Fruit fly (Drosophila melanogaster) whole organism, embryonic: ENCODE results near the gene CG7806.

Experiments used
- Ada2b ChIP-seq: fragments of 200-800 bp; sonication (Bioruptor generic); IDR thresholded peaks from 2 replicates; pipeline ENCODE4 v1.3.6; 2022; ENCODE audit warnings: missing biosample characterization, missing genetic modification characterization
- CG10209 ChIP-seq: fragments of 200-800 bp; sonication (Bioruptor generic); optimal IDR thresholded peaks from 3 replicates; lab custom pipeline; 2017; ENCODE audit warnings: missing biosample characterization, mild to moderate bottlenecking, missing genetic modification characterization, missing genetic modification reagents
- CG11696 ChIP-seq: fragments of 200-800 bp; sonication (Bioruptor generic); IDR thresholded peaks from 2 replicates; pipeline ENCODE4 v1.3.6; 2022; ENCODE audit warnings: missing biosample characterization, missing genetic modification characterization
- CG11723 ChIP-seq: fragments of 200-800 bp; sonication (Bioruptor generic); optimal IDR thresholded peaks from 2 replicates; lab custom pipeline; 2017; ENCODE audit warnings: missing biosample characterization, mild to moderate bottlenecking, missing genetic modification characterization
- CG12744 ChIP-seq: fragments of 200-800 bp; sonication (Bioruptor generic); optimal IDR thresholded peaks from 2 replicates; lab custom pipeline; 2016; ENCODE audit warnings: missing biosample characterization, missing genetic modification characterization
- CG12942 ChIP-seq: fragments of 200-800 bp; sonication (Bioruptor generic); optimal IDR thresholded peaks from 3 replicates; lab custom pipeline; 2016; ENCODE audit warnings: missing biosample characterization, missing genetic modification characterization
- CG14710 ChIP-seq: fragments of 200-800 bp; sonication (Bioruptor generic); optimal IDR thresholded peaks from 3 replicates; lab custom pipeline; 2019; ENCODE audit warnings: missing biosample characterization, mild to moderate bottlenecking, missing genetic modification characterization, moderate library complexity
- CG15269 ChIP-seq: fragments of 200-800 bp; sonication (Bioruptor generic); optimal IDR thresholded peaks from 2 replicates; lab custom pipeline; 2018; ENCODE audit warnings: missing biosample characterization, mild to moderate bottlenecking, missing genetic modification characterization, moderate library complexity
- CG17612 ChIP-seq: fragments of 200-800 bp; sonication (Bioruptor generic); IDR thresholded peaks from 2 replicates; pipeline ENCODE4 v1.3.6; 2022; ENCODE audit warnings: missing biosample characterization, missing genetic modification characterization
- CG18599 ChIP-seq: fragments of 200-800 bp; sonication (Bioruptor generic); optimal IDR thresholded peaks from 3 replicates; lab custom pipeline; 2017; ENCODE audit warnings: missing biosample characterization, missing genetic modification characterization, mild to moderate bottlenecking, moderate library complexity, missing genetic modification reagents
- CG2116 ChIP-seq: fragments of 200-800 bp; sonication (Bioruptor generic); optimal IDR thresholded peaks from 3 replicates; lab custom pipeline; 2018; ENCODE audit warnings: missing biosample characterization, mild to moderate bottlenecking, missing genetic modification characterization
- CG2678 ChIP-seq: fragments of 200-800 bp; sonication (Bioruptor generic); optimal IDR thresholded peaks from 3 replicates; lab custom pipeline; 2019; ENCODE audit warnings: missing biosample characterization, mild to moderate bottlenecking, missing genetic modification characterization, moderate library complexity
- CG2712 ChIP-seq: fragments of 200-800 bp; optimal IDR thresholded peaks from 3 replicates; lab custom pipeline; 2019; ENCODE audit warnings: missing biosample characterization, mild to moderate bottlenecking, missing genetic modification characterization, moderate library complexity
- CG7786 ChIP-seq: fragments of 200-800 bp; sonication (Bioruptor generic); optimal IDR thresholded peaks from 2 replicates; lab custom pipeline; 2016; ENCODE audit warnings: missing biosample characterization, missing genetic modification characterization
- CG7987 ChIP-seq: fragments of 200-800 bp; sonication (Bioruptor generic); optimal IDR thresholded peaks from 2 replicates; lab custom pipeline; 2018; ENCODE audit warnings: missing biosample characterization, mild to moderate bottlenecking, missing genetic modification characterization, moderate library complexity
- CG9797 ChIP-seq: fragments of 200-800 bp; sonication (Bioruptor generic); optimal IDR thresholded peaks from 3 replicates; lab custom pipeline; 2018; ENCODE audit warnings: missing biosample characterization, mild to moderate bottlenecking, missing genetic modification characterization
- Camta ChIP-seq: fragments of 200-800 bp; sonication (Bioruptor generic); optimal IDR thresholded peaks from 2 replicates; lab custom pipeline; 2016; ENCODE audit warnings: missing biosample characterization, missing genetic modification characterization
- Dfd ChIP-seq, 2 experiments: fragments of >200 bp; optimal IDR thresholded peaks; 2 replicates each; lab custom pipeline; 2017; ENCODE audit warnings: missing biosample characterization in 2 of 2, missing genetic modification characterization in 2 of 2
- Gsc ChIP-seq: fragments of 200-800 bp; sonication (Bioruptor generic); IDR thresholded peaks from 2 replicates; pipeline ENCODE4 v1.3.6; 2022; ENCODE audit warnings: missing biosample characterization, missing genetic modification characterization
- Hey ChIP-seq: fragments of 200-800 bp; sonication (Bioruptor generic); optimal IDR thresholded peaks from 3 replicates; lab custom pipeline; 2018; ENCODE audit warnings: missing biosample characterization, mild to moderate bottlenecking, missing genetic modification characterization
- HmgZ ChIP-seq: fragments of 200-800 bp; sonication (Bioruptor generic); optimal IDR thresholded peaks from 2 replicates; lab custom pipeline; 2018; ENCODE audit warnings: missing biosample characterization, mild to moderate bottlenecking, missing genetic modification characterization
- Hr78 ChIP-seq, 2 experiments: fragments of 200-800 bp in 1 of 2; fragments of >200 bp in 1 of 2; sonication (Bioruptor generic) in 1 of 2; optimal IDR thresholded peaks; 2 replicates each; lab custom pipeline; 2017 to 2019; ENCODE audit warnings: missing biosample characterization in 2 of 2, missing genetic modification characterization in 2 of 2, mild to moderate bottlenecking in 1 of 2, moderate library complexity in 1 of 2
- Jarid2 ChIP-seq: fragments of 200-800 bp; sonication (Bioruptor generic); optimal IDR thresholded peaks from 3 replicates; lab custom pipeline; 2017; ENCODE audit warnings: mild to moderate bottlenecking, missing biosample characterization, missing genetic modification reagents, missing genetic modification characterization
- Oaz ChIP-seq: fragments of 200-800 bp; sonication (Bioruptor generic); IDR thresholded peaks from 2 replicates; pipeline ENCODE4 v1.3.6; 2022; ENCODE audit warnings: missing biosample characterization, missing genetic modification characterization
- Tbp ChIP-seq: fragments of >200 bp; optimal IDR thresholded peaks from 2 replicates; lab custom pipeline; 2018; ENCODE audit warnings: missing biosample characterization, missing genetic modification characterization
- YL-1 ChIP-seq: fragments of 200-800 bp; sonication (Bioruptor generic); optimal IDR thresholded peaks from 3 replicates; lab custom pipeline; 2017; ENCODE audit warnings: missing biosample characterization, mild to moderate bottlenecking, missing genetic modification characterization
- al ChIP-seq: fragments of 200-800 bp; sonication (Bioruptor generic); IDR thresholded peaks from 2 replicates; pipeline ENCODE4 v1.3.6; 2022; ENCODE audit warnings: missing biosample characterization, missing genetic modification characterization
- bbx ChIP-seq: fragments of 200-800 bp; sonication (Bioruptor generic); IDR thresholded peaks from 2 replicates; pipeline ENCODE4 v1.3.6; 2022; ENCODE audit warnings: missing biosample characterization, missing genetic modification characterization; ENCODE audit not compliant: partially characterized antibody
- croc ChIP-seq: fragments of 200-800 bp; sonication (Bioruptor generic); conservative IDR thresholded peaks from 3 replicates; pipeline ENCODE4 v1.3.6; 2022; ENCODE audit warnings: missing biosample characterization, missing genetic modification characterization
- crp ChIP-seq, 2 experiments: fragments of 200-800 bp; sonication (Bioruptor generic); optimal IDR thresholded peaks; 2 replicates in 1 of 2; 3 replicates in 1 of 2; lab custom pipeline; 2017; ENCODE audit warnings: missing biosample characterization in 2 of 2, missing genetic modification characterization in 2 of 2, mild to moderate bottlenecking in 1 of 2, moderate library complexity in 1 of 2
- exex ChIP-seq: fragments of 200-800 bp; sonication (Bioruptor generic); optimal IDR thresholded peaks from 4 replicates; lab custom pipeline; 2018; ENCODE audit warnings: missing biosample characterization, mild to moderate bottlenecking, missing genetic modification characterization, moderate library complexity
- gcm ChIP-seq: fragments of 200-800 bp; sonication (Bioruptor generic); optimal IDR thresholded peaks from 2 replicates; lab custom pipeline; 2019; ENCODE audit warnings: missing biosample characterization, mild to moderate bottlenecking, missing genetic modification characterization, moderate library complexity
- gsb-n ChIP-seq: fragments of 200-800 bp; sonication (Bioruptor generic); optimal IDR thresholded peaks from 3 replicates; lab custom pipeline; 2018; ENCODE audit warnings: missing biosample characterization, mild to moderate bottlenecking, missing genetic modification characterization
- insv ChIP-seq, 2 experiments: fragments of 200-800 bp; sonication (Bioruptor generic); optimal IDR thresholded peaks; 3 replicates each; lab custom pipeline; 2016 to 2018; ENCODE audit warnings: missing biosample characterization in 2 of 2, missing genetic modification characterization in 2 of 2
- inv ChIP-seq: fragments of 200-800 bp; sonication (Bioruptor generic); IDR thresholded peaks from 2 replicates; pipeline ENCODE4 v1.3.6; 2022; ENCODE audit warnings: missing biosample characterization, missing genetic modification characterization; ENCODE audit not compliant: partially characterized antibody
- kah ChIP-seq: fragments of 200-800 bp; sonication (Bioruptor generic); optimal IDR thresholded peaks from 2 replicates; lab custom pipeline; 2018; ENCODE audit warnings: missing biosample characterization, mild to moderate bottlenecking, missing genetic modification characterization
- oc ChIP-seq: fragments of 200-800 bp; sonication (Bioruptor generic); optimal IDR thresholded peaks from 2 replicates; lab custom pipeline; 2018; ENCODE audit warnings: missing biosample characterization, mild to moderate bottlenecking, missing genetic modification characterization, moderate library complexity
- pb ChIP-seq: fragments of 200-800 bp; sonication (Bioruptor generic); optimal IDR thresholded peaks from 3 replicates; lab custom pipeline; 2016; ENCODE audit warnings: missing biosample characterization, missing genetic modification characterization
- peb ChIP-seq: fragments of 200-800 bp; sonication (Bioruptor generic); IDR thresholded peaks from 2 replicates; pipeline ENCODE4 v1.3.6; 2022; ENCODE audit warnings: missing biosample characterization, missing genetic modification characterization
- pum ChIP-seq: fragments of 200-800 bp; sonication (Bioruptor generic); optimal IDR thresholded peaks from 2 replicates; lab custom pipeline; 2016; ENCODE audit warnings: missing biosample characterization, missing genetic modification characterization
- pzg ChIP-seq: fragments of 200-800 bp; sonication (Bioruptor generic); optimal IDR thresholded peaks from 3 replicates; lab custom pipeline; 2018; ENCODE audit warnings: missing biosample characterization, mild to moderate bottlenecking, missing genetic modification characterization, moderate library complexity
- ranshi ChIP-seq: fragments of 200-800 bp; sonication (Bioruptor generic); IDR thresholded peaks from 2 replicates; pipeline ENCODE4 v1.3.6; 2022; ENCODE audit warnings: missing biosample characterization, missing genetic modification characterization
- salm ChIP-seq: fragments of 200-800 bp; sonication (Bioruptor generic); optimal IDR thresholded peaks from 2 replicates; lab custom pipeline; 2018; ENCODE audit warnings: missing biosample characterization, mild to moderate bottlenecking, missing genetic modification characterization
- sd ChIP-seq: fragments of 200-800 bp; sonication (Bioruptor generic); optimal IDR thresholded peaks from 3 replicates; lab custom pipeline; 2018; ENCODE audit warnings: missing biosample characterization, mild to moderate bottlenecking, missing genetic modification characterization, moderate library complexity
- toy ChIP-seq: fragments of 200-800 bp; sonication (Bioruptor generic); IDR thresholded peaks from 2 replicates; pipeline ENCODE4 v1.3.6; 2022; ENCODE audit warnings: missing biosample characterization, missing genetic modification characterization
- tup ChIP-seq: fragments of 200-800 bp; sonication (Bioruptor generic); optimal IDR thresholded peaks from 2 replicates; lab custom pipeline; 2016; ENCODE audit warnings: missing biosample characterization, mild to moderate bottlenecking, missing genetic modification characterization, moderate library complexity
- wor ChIP-seq: fragments of 200-800 bp; sonication (Bioruptor generic); IDR thresholded peaks from 2 replicates; pipeline ENCODE4 v1.3.6; 2022; ENCODE audit warnings: missing biosample characterization, missing genetic modification characterization
- yki ChIP-seq: fragments of >200 bp; optimal IDR thresholded peaks from 3 replicates; lab custom pipeline; 2018
- zf30C ChIP-seq: fragments of 200-800 bp; sonication (Bioruptor generic); optimal IDR thresholded peaks from 3 replicates; lab custom pipeline; 2018; ENCODE audit warnings: missing biosample characterization, mild to moderate bottlenecking, missing genetic modification characterization

The CG7806 gene

DNA sequence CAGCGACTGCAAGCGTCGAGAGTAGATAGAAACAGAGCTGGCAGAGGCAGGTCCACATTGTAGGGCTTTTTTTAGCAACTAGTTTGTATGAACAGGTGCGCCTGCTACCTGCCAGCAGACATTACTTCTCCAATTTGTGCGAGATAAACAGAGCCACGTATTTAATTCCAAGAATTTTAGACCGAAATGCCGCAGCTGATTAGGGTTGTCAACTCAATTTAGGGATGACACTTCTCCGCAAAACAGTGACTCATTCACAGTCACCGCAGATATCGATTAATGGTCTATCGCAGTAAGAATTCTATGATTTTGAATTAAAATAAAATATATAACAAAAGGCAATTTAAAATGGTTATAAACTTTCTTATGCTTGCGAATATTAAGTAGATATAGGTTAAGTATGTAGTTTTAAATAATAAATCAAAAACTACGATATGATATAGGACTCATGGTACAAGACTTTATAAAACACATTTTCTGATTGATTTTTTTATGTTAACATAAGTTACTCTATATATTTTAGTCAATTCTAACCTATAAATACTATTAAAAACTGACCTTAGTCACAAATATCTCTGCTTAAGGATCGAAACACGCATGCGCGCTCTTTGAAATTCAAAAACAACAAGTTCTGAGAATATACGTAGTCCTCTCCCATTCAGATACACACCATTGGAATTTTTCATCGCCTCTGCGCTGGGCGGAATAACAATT is 8.3 kb upstream of the CG7806 start, which contains the start of the genes wol and Scgalpha (continued):
- TF ChIP-seq CG10209 (GFP tag; lab: Kevin White, UChicago) (no peak), toy (GFP tag; lab: Robert Waterston, UW) (no peak), ranshi (GFP tag; lab: Robert Waterston, UW) (no peak), kah (GFP tag; lab: Kevin White, UChicago) (no peak), Camta (GFP tag; lab: Kevin White, UChicago) (no peak), Dfd (GFP tag; optimal IDR thresholded peaks at IDR 0.05; lab: Kevin White, UChicago) (no peak), Hey (tag; lab: Kevin White, UChicago) (no peak), CG11723 (no peak), Gsc (no peak), al (no peak), CG17612 (GFP tag; lab: Robert Waterston, UW) (no peak), tup (no peak), exex (tag; lab: Kevin White, UChicago) (no peak), yki (lab: Kevin White, UChicago) (no peak), CG14710 (peak; percentile 8), CG12942 (no peak), Jarid2 (GFP tag; lab: Kevin White, UChicago) (no peak), pzg (GFP tag; lab: Kevin White, UChicago) (peak; percentile 52), CG18599 (no peak), CG12744 (GFP tag; lab: Kevin White, UChicago) (no peak), Ada2b (no peak), croc (GFP tag; lab: Robert Waterston, UW) (no peak), CG11696 (GFP tag; lab: Robert Waterston, UW) (no peak; the same call in 1 of the 2 replicates), CG2678 (tag; lab: Kevin White, UChicago) (no peak), CG9797 (GFP tag; lab: Kevin White, UChicago) (no peak), salm (tag; lab: Kevin White, UChicago) (no peak), wor (no peak), sd (peak; percentile 97), CG2712 (tag; lab: Kevin White, UChicago) (peak; percentile 43), gsb-n (tag; lab: Kevin White, UChicago) (no peak), gcm (GFP tag; lab: Kevin White, UChicago) (no peak), oc (tag; lab: Kevin White, UChicago) (no peak), Hr78 (GFP tag; optimal IDR thresholded peaks at IDR 0.05; lab: Kevin White, UChicago) (no peak), CG7786 (no peak), peb (no peak), bbx (GFP tag; lab: Robert Waterston, UW) (peak; percentile 66), HmgZ (tag; lab: Kevin White, UChicago) (peak; percentile 16), CG7987 (GFP tag; lab: Kevin White, UChicago) (no peak), Tbp (GFP tag; lab: Kevin White, UChicago) (no peak), pb (GFP tag; lab: Kevin White, UChicago) (no peak), Oaz (GFP tag; lab: Robert Waterston, UW) (no peak), YL-1 (GFP tag; lab: Kevin White, UChicago) (peak; percentile 41), CG2116 (GFP tag; lab: Kevin White, UChicago) (peak; percentile 57), inv (peak; percentile 51), crp (GFP tag; optimal IDR thresholded peaks at IDR 0.05; lab: Kevin White, UChicago) (peak in 1 of 2 experiments; percentile 76), pum (GFP tag; lab: Kevin White, UChicago) (no peak), zf30C (GFP tag; lab: Kevin White, UChicago) (no peak), insv (GFP tag; optimal IDR thresholded peaks at IDR 0.05; lab: Kevin White, UChicago) (peak in 1 of 2 experiments; percentile 60), CG15269 (no peak)
